Fruit fly (Drosophila melanogaster) whole organism, prepupa: ENCODE data around the gene CG9588.

Experiments used
- CG10669 ChIP-seq: fragments of 200-800 bp; sonication (Bioruptor generic); optimal IDR thresholded peaks from 3 replicates; lab custom pipeline; 2018; ENCODE audit warnings: missing biosample characterization, mild to moderate bottlenecking, missing genetic modification characterization, moderate library complexity
- CG11762 ChIP-seq: fragments of 200-800 bp; sonication (Bioruptor generic); optimal IDR thresholded peaks from 3 replicates; lab custom pipeline; 2016; ENCODE audit warnings: missing biosample characterization, missing genetic modification characterization; ENCODE audit not compliant: insufficient read depth
- CG11902 ChIP-seq: fragments of 200-800 bp; sonication (Bioruptor generic); optimal IDR thresholded peaks from 3 replicates; lab custom pipeline; 2016; ENCODE audit warnings: missing biosample characterization, missing genetic modification characterization
- CG1621 ChIP-seq: fragments of 200-800 bp; sonication (Bioruptor generic); optimal IDR thresholded peaks from 3 replicates; lab custom pipeline; 2018; ENCODE audit warnings: missing biosample characterization, mild to moderate bottlenecking, missing genetic modification characterization
- CG3032 ChIP-seq: fragments of 200-800 bp; optimal IDR thresholded peaks from 2 replicates; lab custom pipeline; 2019; ENCODE audit warnings: missing biosample characterization, mild to moderate bottlenecking, missing genetic modification characterization, moderate library complexity
- CG31627 ChIP-seq: fragments of 200-800 bp; sonication (Bioruptor generic); optimal IDR thresholded peaks from 3 replicates; lab custom pipeline; 2016; ENCODE audit warnings: missing biosample characterization, missing genetic modification characterization
- CG34406 ChIP-seq: fragments of 200-800 bp; sonication (Bioruptor generic); optimal IDR thresholded peaks from 3 replicates; lab custom pipeline; 2016; ENCODE audit warnings: missing biosample characterization, missing genetic modification characterization
- CG3919 ChIP-seq: fragments of 200-800 bp; sonication (Bioruptor generic); optimal IDR thresholded peaks from 3 replicates; lab custom pipeline; 2016; ENCODE audit warnings: missing biosample characterization, missing genetic modification characterization
- CG6163 ChIP-seq: fragments of 200-800 bp; sonication (Bioruptor generic); IDR thresholded peaks from 3 replicates; pipeline ENCODE4 v1.3.6; 2022; ENCODE audit warnings: missing biosample characterization, missing genetic modification characterization
- CG6276 ChIP-seq: fragments of 200-800 bp; sonication (Bioruptor generic); optimal IDR thresholded peaks from 2 replicates; lab custom pipeline; 2017; ENCODE audit warnings: missing biosample characterization, mild to moderate bottlenecking, missing genetic modification characterization
- CG6792 ChIP-seq: fragments of 200-800 bp; sonication (Bioruptor generic); optimal IDR thresholded peaks from 3 replicates; lab custom pipeline; 2016; ENCODE audit warnings: missing biosample characterization, missing genetic modification characterization
- CG6808 ChIP-seq: fragments of 200-800 bp; sonication (Bioruptor generic); optimal IDR thresholded peaks from 3 replicates; lab custom pipeline; 2017; ENCODE audit warnings: missing biosample characterization, missing genetic modification characterization, mild to moderate bottlenecking, moderate library complexity, missing genetic modification reagents
- CG7368 ChIP-seq: fragments of 200-800 bp; sonication (Bioruptor generic); optimal IDR thresholded peaks from 3 replicates; lab custom pipeline; 2016; ENCODE audit warnings: missing biosample characterization, missing genetic modification characterization
- CG8119 ChIP-seq: fragments of 200-800 bp; sonication (Bioruptor generic); IDR thresholded peaks from 3 replicates; pipeline ENCODE4 v1.3.6; 2022; ENCODE audit warnings: missing biosample characterization, missing genetic modification characterization
- CG8319 ChIP-seq: fragments of 200-800 bp; sonication (Bioruptor generic); optimal IDR thresholded peaks from 3 replicates; lab custom pipeline; 2016; ENCODE audit warnings: missing biosample characterization, missing genetic modification characterization
- CG9139 ChIP-seq: fragments of 200-800 bp; sonication (Bioruptor generic); optimal IDR thresholded peaks from 3 replicates; lab custom pipeline; 2017; ENCODE audit warnings: missing biosample characterization, mild to moderate bottlenecking, missing genetic modification characterization
- Eip75B ChIP-seq: fragments of 200-800 bp; sonication (Bioruptor generic); optimal IDR thresholded peaks from 3 replicates; lab custom pipeline; 2016; ENCODE audit warnings: missing biosample characterization, missing genetic modification characterization
- Eip78C ChIP-seq: fragments of 200-800 bp; sonication (Bioruptor generic); peaks from one replicate; lab custom pipeline; 2016; ENCODE audit warnings: missing biosample characterization, missing genetic modification characterization
- Eip93F ChIP-seq: fragments of 200-800 bp; sonication (Bioruptor generic); optimal IDR thresholded peaks from 2 replicates; lab custom pipeline; 2016; ENCODE audit warnings: missing biosample characterization, mild to moderate bottlenecking, missing genetic modification characterization
- Ets21C ChIP-seq: fragments of 200-800 bp; sonication (Bioruptor generic); optimal IDR thresholded peaks from 3 replicates; lab custom pipeline; 2016; ENCODE audit warnings: missing biosample characterization, missing genetic modification characterization
- Hr4 ChIP-seq: fragments of 200-800 bp; sonication (Bioruptor generic); optimal IDR thresholded peaks from 3 replicates; lab custom pipeline; 2016; ENCODE audit warnings: missing biosample characterization, missing genetic modification characterization
- Lpt ChIP-seq: fragments of 200-800 bp; sonication (Bioruptor generic); optimal IDR thresholded peaks from 3 replicates; lab custom pipeline; 2016; ENCODE audit warnings: missing biosample characterization, missing genetic modification characterization
- OdsH ChIP-seq: fragments of 200-800 bp; sonication (Bioruptor generic); optimal IDR thresholded peaks from 3 replicates; lab custom pipeline; 2016; ENCODE audit warnings: missing biosample characterization, missing genetic modification characterization
- Sox102F ChIP-seq: fragments of 200-800 bp; sonication (Bioruptor generic); optimal IDR thresholded peaks from 2 replicates; lab custom pipeline; 2016; ENCODE audit warnings: missing biosample characterization, mild to moderate bottlenecking, missing genetic modification characterization
- Sox14 ChIP-seq: fragments of 200-800 bp; sonication (Bioruptor generic); optimal IDR thresholded peaks from 3 replicates; lab custom pipeline; 2016; ENCODE audit warnings: missing biosample characterization, missing genetic modification characterization
- achi ChIP-seq: fragments of 200-800 bp; sonication (Bioruptor generic); optimal IDR thresholded peaks from 3 replicates; lab custom pipeline; 2016; ENCODE audit warnings: missing biosample characterization, missing genetic modification characterization
- dsx ChIP-seq: fragments of 200-800 bp; optimal IDR thresholded peaks from 3 replicates; lab custom pipeline; 2019; ENCODE audit warnings: missing biosample characterization, mild to moderate bottlenecking, missing genetic modification characterization, moderate library complexity; ENCODE audit not compliant: poor library complexity, severe bottlenecking
- eg ChIP-seq: fragments of 200-800 bp; sonication (Bioruptor generic); IDR thresholded peaks from 3 replicates; pipeline ENCODE4 v1.3.6; 2022; ENCODE audit warnings: missing biosample characterization, missing genetic modification characterization
- fd85E ChIP-seq: fragments of 200-800 bp; sonication (Bioruptor generic); optimal IDR thresholded peaks from 3 replicates; lab custom pipeline; 2016; ENCODE audit warnings: missing biosample characterization, missing genetic modification characterization
- ss ChIP-seq, 2 experiments: fragments of 200-800 bp; sonication (Bioruptor generic); optimal IDR thresholded peaks; 2 replicates in 1 of 2; 3 replicates in 1 of 2; lab custom pipeline; 2017 to 2018; ENCODE audit warnings: mild to moderate bottlenecking in 2 of 2, missing biosample characterization in 2 of 2, missing genetic modification characterization in 2 of 2, moderate library complexity in 1 of 2
- svp ChIP-seq: fragments of 200-800 bp; sonication (Bioruptor generic); peaks from one replicate; lab custom pipeline; 2016; ENCODE audit warnings: missing biosample characterization, missing genetic modification characterization
- topi ChIP-seq: fragments of 200-800 bp; sonication (Bioruptor generic); optimal IDR thresholded peaks from 3 replicates; lab custom pipeline; 2016; ENCODE audit warnings: missing biosample characterization, missing genetic modification characterization
- vri ChIP-seq: fragments of 200-800 bp; sonication (Bioruptor generic); optimal IDR thresholded peaks from 3 replicates; lab custom pipeline; 2016; ENCODE audit warnings: missing biosample characterization, mild to moderate bottlenecking, missing genetic modification characterization

The CG9588 gene

DNA sequence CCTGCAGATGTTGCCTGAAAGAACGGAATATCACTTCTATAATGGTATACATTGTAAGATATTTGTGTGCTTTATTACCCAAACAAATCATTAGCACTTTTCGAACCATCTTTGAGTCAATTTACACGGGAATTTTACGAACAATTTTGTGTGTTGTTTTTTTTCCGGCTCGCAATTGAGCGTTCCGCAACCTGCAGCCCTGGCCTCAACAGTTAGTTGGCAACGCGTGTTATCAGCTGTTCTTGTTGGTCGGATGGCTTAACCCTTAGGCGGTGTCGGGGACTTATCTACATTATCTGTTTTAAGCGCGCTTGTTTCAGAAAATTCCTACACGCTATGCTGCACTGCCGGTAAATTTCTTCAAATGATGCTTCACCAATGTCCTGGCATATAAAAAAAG lies 34.2 kb upstream of the CG9588 start (continued):
- TF ChIP-seq Eip78C (GFP tag; lab: Kevin White, UChicago) (peak; percentile 53), CG6808 (GFP tag; lab: Kevin White, UChicago) (no peak), Hr4 (GFP tag; lab: Kevin White, UChicago) (peak; percentile 6), CG3919 (GFP tag; lab: Kevin White, UChicago) (peak; percentile 28), CG34406 (no peak), ss (GFP tag; optimal IDR thresholded peaks at IDR 0.05; lab: Kevin White, UChicago) (no peak), Eip93F (peak; percentile 7)
- TF ChIP-seq, all 60 proteins: peak for 14

DNA sequence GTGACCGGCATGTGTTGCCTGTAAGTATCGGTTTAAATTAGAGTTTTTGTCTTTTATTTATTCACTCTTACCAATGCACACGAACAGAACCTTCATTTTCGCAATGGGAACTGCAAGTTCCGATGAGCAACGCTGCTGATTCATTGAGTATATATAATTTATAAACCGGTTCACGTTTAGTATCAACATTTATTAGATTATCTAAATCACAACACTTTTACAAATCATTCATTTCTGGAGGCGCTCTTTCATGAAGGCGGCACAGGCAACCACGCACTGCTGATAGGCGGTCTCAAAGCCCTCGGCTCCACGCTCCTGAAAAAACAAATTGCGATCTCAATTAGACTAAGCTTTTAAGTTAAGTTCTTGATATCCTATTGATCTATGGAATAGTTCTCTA lies 33.4 kb upstream of the CG9588 start, which contains the start of gene Argp:
TSS of gene Argp (minus strand) at position 101 of the 400 bp plus-strand sequence.
- no peak for TF ChIP-seq dsx (GFP tag; lab: Kevin White, UChicago)
- no peak for TF ChIP-seq Eip75B (GFP tag; lab: Kevin White, UChicago)
- TF ChIP-seq Ets21C: no peak
- no peak for TF ChIP-seq eg (GFP tag; lab: Robert Waterston, UW)
- no peak for TF ChIP-seq fd85E (GFP tag; lab: Kevin White, UChicago)
- TF ChIP-seq vri (GFP tag; lab: Kevin White, UChicago): no peak
- no peak for TF ChIP-seq CG6276 (GFP tag; lab: Kevin White, UChicago)
- TF ChIP-seq CG11762 (GFP tag; lab: Kevin White, UChicago): no peak
- no peak for TF ChIP-seq svp
- no peak for TF ChIP-seq CG31627 (GFP tag; lab: Kevin White, UChicago)
- TF ChIP-seq Sox102F: no peak

DNA sequence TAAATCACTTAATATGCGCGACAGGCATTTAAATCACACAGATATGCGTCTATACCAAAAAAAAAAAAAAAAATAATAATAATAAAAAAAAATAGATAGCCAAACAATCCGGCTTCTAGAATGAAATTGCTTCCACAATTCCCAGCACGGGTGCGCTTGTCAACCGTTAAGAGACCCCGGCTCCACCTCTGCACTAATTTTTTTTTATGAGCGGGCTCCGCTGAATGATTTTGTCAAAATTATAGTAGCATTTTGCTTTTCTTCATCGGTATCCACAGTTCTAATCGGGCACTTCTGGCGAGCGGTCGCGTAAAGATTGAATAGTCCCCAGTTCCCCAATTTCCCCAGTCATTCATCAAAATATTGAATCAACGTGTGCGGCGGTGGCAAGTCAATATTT lies 30.0 kb upstream of the CG9588 start, which contains the start of gene Adgf-C:
TSS of gene Adgf-C (plus strand) at position 301 of the 400 bp plus-strand sequence.
- TF ChIP-seq CG8119 (GFP tag; lab: Robert Waterston, UW): no peak
- no peak for TF ChIP-seq topi (GFP tag; lab: Kevin White, UChicago)
- no peak for TF ChIP-seq CG8319 (GFP tag; lab: Kevin White, UChicago)
- no peak for TF ChIP-seq CG7368 (GFP tag; lab: Kevin White, UChicago)
- no peak for TF ChIP-seq dsx (GFP tag; lab: Kevin White, UChicago)
- no peak for TF ChIP-seq Sox14 (GFP tag; lab: Kevin White, UChicago)
- TF ChIP-seq CG9139: no peak

DNA sequence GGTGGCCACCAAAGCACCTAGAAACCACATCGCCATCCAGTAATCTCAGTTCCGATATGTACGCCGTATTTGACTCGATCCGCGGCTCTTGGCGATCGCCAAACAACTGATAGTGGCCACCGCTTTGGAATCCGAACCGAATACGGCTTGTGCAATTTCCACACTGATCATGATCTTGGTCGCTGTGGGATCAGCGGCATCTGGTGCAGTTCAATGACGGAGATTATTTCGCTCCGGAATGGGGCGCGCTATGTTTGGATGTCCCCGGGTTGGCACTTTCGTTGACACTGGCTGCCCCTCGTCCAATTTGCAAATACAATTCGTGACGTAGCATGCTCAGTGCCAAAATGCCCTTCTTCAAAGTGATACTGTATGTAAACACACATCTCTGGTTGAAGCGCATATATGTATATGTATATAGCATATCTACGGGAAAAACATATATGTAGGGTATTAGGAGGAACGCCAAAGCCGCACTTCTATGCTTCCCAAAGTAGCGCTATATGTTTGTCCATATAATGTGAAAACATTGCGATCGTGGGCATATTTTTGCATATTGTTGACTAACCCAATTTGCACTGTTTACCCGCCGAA lies 28.9 kb upstream of the CG9588 start, which contains the start of gene Adgf-D:
TSS of gene Adgf-D (minus strand) at position 111 of the 594 bp plus-strand sequence.
- TF ChIP-seq svp (peak; percentile 91), CG6163 (GFP tag; lab: Robert Waterston, UW) (0 out of 3 replicates have a peak, but pooled peaks have one; percentile 19), CG6276 (GFP tag; lab: Kevin White, UChicago) (no peak)

DNA sequence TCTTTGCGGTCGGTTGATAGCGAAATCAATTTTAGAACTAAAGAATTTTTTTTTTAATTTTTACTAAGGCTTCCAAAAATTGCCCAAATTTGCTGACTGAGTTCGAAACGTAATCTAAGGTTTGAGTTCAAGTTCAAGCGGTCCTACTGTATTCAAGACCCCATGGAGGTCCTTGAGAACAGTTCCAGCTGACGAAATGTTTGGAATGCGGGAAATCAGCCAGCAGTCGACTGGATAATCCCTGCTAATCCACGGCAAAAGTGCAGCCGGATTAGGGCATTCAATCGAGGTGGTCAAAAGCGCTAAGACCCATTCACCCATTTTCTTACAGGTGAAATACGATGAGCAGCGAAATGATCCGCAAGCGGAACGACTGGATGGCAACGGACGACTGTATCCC lies 24.3 kb upstream of the CG9588 start, which contains the start of gene f-cup:
TSS of gene f-cup (minus strand) at position 101 of the 400 bp plus-strand sequence.
- no peak for TF ChIP-seq CG9139
- TF ChIP-seq Sox102F: no peak
- no peak for TF ChIP-seq achi (GFP tag; lab: Kevin White, UChicago)
- no peak for TF ChIP-seq Eip78C (GFP tag; lab: Kevin White, UChicago)
- no peak for TF ChIP-seq CG3919 (GFP tag; lab: Kevin White, UChicago)
- no peak for TF ChIP-seq Eip93F
- no peak for TF ChIP-seq CG10669
- TF ChIP-seq CG6163 (GFP tag; lab: Robert Waterston, UW): no peak
- TF ChIP-seq eg (GFP tag; lab: Robert Waterston, UW): no peak
- TF ChIP-seq topi (GFP tag; lab: Kevin White, UChicago): no peak

DNA sequence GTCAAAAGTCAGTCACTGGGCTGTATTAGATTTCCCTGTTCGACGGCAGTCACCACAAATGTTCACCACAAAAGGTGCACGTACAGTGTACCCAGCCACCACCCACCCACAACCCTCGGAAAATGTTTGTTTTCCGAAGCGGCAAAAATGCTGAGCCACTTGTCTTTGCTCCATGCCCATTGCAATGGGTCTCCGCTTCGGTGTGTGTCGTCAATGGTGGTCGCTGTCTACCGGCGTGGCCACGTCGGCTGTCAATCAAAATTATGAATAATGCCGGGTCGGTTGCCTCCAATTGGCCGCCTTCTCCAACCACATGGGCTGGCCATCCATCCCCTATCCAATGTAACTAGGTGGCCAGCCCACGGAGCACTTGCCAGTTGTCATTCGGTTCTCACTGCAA lies 23.7 kb upstream of the CG9588 start, which contains the start of gene ninaB:
TSS of gene ninaB (plus strand) at position 374 of the 400 bp plus-strand sequence.
- TF ChIP-seq svp (no peak), OdsH (GFP tag; lab: Kevin White, UChicago) (no peak), CG8119 (GFP tag; lab: Robert Waterston, UW) (no peak), CG34406 (no peak), CG3032 (tag; lab: Kevin White, UChicago) (no peak), Hr4 (GFP tag; lab: Kevin White, UChicago) (no peak), CG1621 (tag; lab: Kevin White, UChicago) (no peak), CG6792 (GFP tag; lab: Kevin White, UChicago) (no peak), Ets21C (no peak), Lpt (GFP tag; lab: Kevin White, UChicago) (no peak), dsx (GFP tag; lab: Kevin White, UChicago) (no peak), CG11902 (GFP tag; lab: Kevin White, UChicago) (no peak)
